Worm (Caenorhabditis elegans) whole organism, L3 larva: Measurements from ENCODE around the gene B0035.13.

Source experiments
- ceh-28 ChIP-seq: fragments of 150-350 bp; optimal IDR thresholded peaks from 2 replicates; lab custom pipeline; 2014; ENCODE audit warnings: missing biosample characterization, missing genetic modification reagents, missing genetic modification characterization
- egl-27 ChIP-seq: sonication (generic microtip); optimal IDR thresholded peaks from 4 replicates; lab custom pipeline; 2017; ENCODE audit warnings: missing biosample characterization, missing genetic modification reagents, missing genetic modification characterization
- lin-15B ChIP-seq: fragments of 150-350 bp; optimal IDR thresholded peaks from 2 replicates; lab custom pipeline; 2014; ENCODE audit warnings: missing biosample characterization, missing genetic modification characterization
- skn-1 ChIP-seq: fragments of 150-350 bp; optimal IDR thresholded peaks from 2 replicates; lab custom pipeline; 2014; ENCODE audit warnings: missing biosample characterization, missing genetic modification characterization
- ztf-11 ChIP-seq: fragments of 150-350 bp; optimal IDR thresholded peaks from 2 replicates; lab custom pipeline; 2014; ENCODE audit warnings: missing biosample characterization, missing genetic modification characterization

DNA sequence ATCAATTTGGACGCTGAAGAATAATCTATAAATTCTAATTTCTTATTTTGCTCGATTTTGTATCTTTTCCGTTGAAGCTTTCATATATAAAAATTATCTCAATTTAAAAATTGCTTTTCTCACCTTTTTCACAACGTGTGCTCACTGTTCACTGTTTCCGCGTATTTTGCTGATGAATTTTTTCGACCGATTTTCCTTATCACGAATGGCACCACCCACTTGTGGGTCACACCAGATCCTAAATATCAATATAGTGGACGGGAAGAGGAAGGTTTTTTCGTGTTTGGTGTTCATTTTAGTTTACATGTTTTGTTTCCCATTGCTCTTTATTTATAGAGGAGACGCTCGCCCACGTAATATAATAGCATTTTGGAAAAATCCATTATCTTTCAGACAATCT is 9.2 kb upstream of the B0035.13 start:
- no peak for TF ChIP-seq ztf-11 (tag; lab: Kevin White, UChicago)
- no peak for TF ChIP-seq skn-1
- TF ChIP-seq ceh-28 = no peak
- no peak for TF ChIP-seq egl-27 (tag; lab: Kevin White, UChicago)
- TF ChIP-seq lin-15B (tag; lab: Kevin White, UChicago) = no peak
